Fruit fly (Drosophila melanogaster): ENCODE measurements around the gene CG9281.

DNA sequence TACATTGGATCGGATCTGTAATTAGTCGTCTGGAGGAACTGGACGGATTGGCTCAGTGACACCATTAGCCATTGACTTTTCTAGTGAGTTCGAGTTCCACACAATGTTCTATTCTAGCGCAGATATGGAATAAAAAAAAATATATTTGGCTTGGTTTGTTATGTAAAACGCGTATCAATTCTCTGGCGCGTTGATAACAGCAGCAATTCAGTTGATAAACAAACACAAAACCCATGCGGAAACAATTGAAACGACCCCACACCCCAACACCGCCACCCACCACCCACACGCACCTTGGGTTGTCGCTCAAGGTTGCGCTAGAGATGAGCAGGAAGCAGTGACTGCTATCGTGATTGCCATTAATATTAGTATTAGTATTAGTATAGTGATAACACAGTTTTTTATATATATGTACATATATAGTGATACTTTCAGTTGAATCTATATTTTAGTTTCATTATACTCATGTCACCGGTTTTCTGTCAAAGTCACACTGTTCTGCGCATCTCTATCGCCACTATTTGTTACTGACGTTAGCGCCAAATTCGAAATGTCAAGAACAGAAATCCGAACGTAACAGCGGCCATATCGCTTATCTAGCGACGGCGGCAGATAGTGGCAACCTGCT is 12.6 kb downstream of the CG9281 start:
- TF ChIP-seq psq (optimal IDR thresholded peaks at IDR 0.05) (no peak), Myc (optimal IDR thresholded peaks at IDR 0.05) (no peak), Sin3A (optimal IDR thresholded peaks at IDR 0.05) (no peak), insv (optimal IDR thresholded peaks at IDR 0.05) (no peak)
